Worm (Caenorhabditis elegans) whole organism, midembryonic: Measurements from ENCODE around the gene cal-7.
A peak's percentile ranks its signal among the peaks of the same experiment; 100 is the strongest.

ENCODE experiments used
- T22C8.4 ChIP-seq: fragments of 200-800 bp; sonication (Bioruptor generic); IDR thresholded peaks from 2 replicates; pipeline ENCODE4 v1.3.6; 2022; ENCODE audit warnings: missing genetic modification characterization, missing compliant biosample characterization
- cog-1 ChIP-seq: sonication (generic microtip); optimal IDR thresholded peaks from 2 replicates; lab custom pipeline; 2016; ENCODE audit warnings: missing genetic modification characterization, missing compliant biosample characterization
- flt-1 ChIP-seq: fragments of 200-800 bp; sonication (Bioruptor generic); IDR thresholded peaks from 2 replicates; pipeline ENCODE4 v1.3.6; 2022; ENCODE audit warnings: missing genetic modification characterization, missing compliant biosample characterization
- klf-2 ChIP-seq: fragments of 200-800 bp; sonication (Bioruptor generic); conservative IDR thresholded peaks from 2 replicates; pipeline ENCODE4 v1.3.6; 2022; ENCODE audit warnings: missing genetic modification reagents, missing genetic modification characterization, missing compliant biosample characterization
- med-1 ChIP-seq: sonication (generic microtip); optimal IDR thresholded peaks from 2 replicates; lab custom pipeline; 2017; ENCODE audit warnings: missing genetic modification characterization, mild to moderate bottlenecking, missing compliant biosample characterization, antibody characterized with exemption, missing genetic modification reagents; ENCODE audit not compliant: insufficient read depth
- ref-1 ChIP-seq: fragments of 200-800 bp; sonication (Bioruptor generic); conservative IDR thresholded peaks from 2 replicates; pipeline ENCODE4 v1.3.6; 2022; ENCODE audit warnings: missing genetic modification reagents, missing genetic modification characterization, missing compliant biosample characterization
- tab-1 ChIP-seq: fragments of 200-800 bp; sonication (Bioruptor generic); IDR thresholded peaks from 2 replicates; pipeline ENCODE4 v1.3.6; 2022; ENCODE audit warnings: missing genetic modification characterization, missing compliant biosample characterization
- ztf-23 ChIP-seq: fragments of 200-800 bp; sonication (Bioruptor generic); IDR thresholded peaks from 2 replicates; pipeline ENCODE4 v1.3.6; 2022; ENCODE audit warnings: missing genetic modification reagents, missing genetic modification characterization, missing compliant biosample characterization
- ztf-29 ChIP-seq: fragments of 200-800 bp; sonication (Bioruptor generic); IDR thresholded peaks from 2 replicates; pipeline ENCODE4 v1.3.6; 2022; ENCODE audit warnings: missing genetic modification reagents, missing genetic modification characterization, missing compliant biosample characterization

cal-7 gene

ce11 chrV:9714909-9715308 lies 19.0 kb upstream of the cal-7 start, which contains the start of gene F40F9.3:
Gene F40F9.3, plus strand, starts transcription at chrV:9715209.
- TF ChIP-seq cog-1 (tag; lab: Kevin White, UChicago) (no peak), tab-1 (GFP tag; lab: Robert Waterston, UW) (no peak), ztf-23 (GFP tag; lab: Robert Waterston, UW) (no peak), med-1 (GFP tag; lab: Kevin White, UChicago) (no peak), klf-2 (GFP tag; lab: Robert Waterston, UW) (no peak), T22C8.4 (GFP tag; lab: Robert Waterston, UW) (no peak), flt-1 (GFP tag; lab: Robert Waterston, UW) (no peak), ref-1 (GFP tag; lab: Robert Waterston, UW) (no peak), ztf-29 (GFP tag; lab: Robert Waterston, UW) (no peak)

DNA sequence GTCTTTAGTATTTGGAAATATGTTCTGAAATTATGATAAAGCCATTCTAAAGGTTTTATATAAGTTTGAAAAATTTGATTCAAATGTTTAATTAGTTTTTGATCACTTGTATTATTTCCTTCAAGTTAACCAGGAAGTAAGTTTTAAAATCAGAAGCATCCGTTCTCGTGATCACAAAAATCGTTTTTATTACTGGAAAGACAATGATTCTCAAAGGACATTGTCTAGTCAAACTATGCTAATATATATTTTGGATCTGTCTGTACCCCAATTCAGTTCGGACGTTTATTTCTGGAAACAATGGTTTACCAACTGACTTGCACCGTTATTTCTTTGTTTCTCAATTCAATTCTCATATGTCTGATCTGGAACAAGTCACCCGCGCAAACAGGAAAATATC lies 17.5 kb upstream of the cal-7 start, which contains the start of gene str-188:
TSS of gene str-188 (plus strand) at position 301 of the 400 bp plus-strand sequence.
- TF ChIP-seq cog-1 (tag; lab: Kevin White, UChicago) (no peak), ztf-23 (GFP tag; lab: Robert Waterston, UW) (no peak), ref-1 (GFP tag; lab: Robert Waterston, UW) (no peak), flt-1 (GFP tag; lab: Robert Waterston, UW) (no peak)

ce11 chrV:9724021-9724671 lies 9.8 kb upstream of the cal-7 start, which contains the start of gene slcr-46.3:
Gene slcr-46.3, minus strand, starts transcription at chrV:9724106.
- TF ChIP-seq med-1 (GFP tag; lab: Kevin White, UChicago) = no peak

ce11 chrV:9725719-9726118 lies 8.2 kb upstream of the cal-7 start:
- TF ChIP-seq ztf-23 (GFP tag; lab: Robert Waterston, UW) (no peak), med-1 (GFP tag; lab: Kevin White, UChicago) (no peak), ztf-29 (GFP tag; lab: Robert Waterston, UW) (no peak), flt-1 (GFP tag; lab: Robert Waterston, UW) (no peak), ref-1 (GFP tag; lab: Robert Waterston, UW) (no peak), tab-1 (GFP tag; lab: Robert Waterston, UW) (no peak), T22C8.4 (GFP tag; lab: Robert Waterston, UW) (no peak), klf-2 (GFP tag; lab: Robert Waterston, UW) (no peak), cog-1 (tag; lab: Kevin White, UChicago) (no peak)

ce11 chrV:9729462-9730162 lies 4.3 kb upstream of the cal-7 start, which contains the start of the genes aagr-3 and drap-1:
Gene aagr-3, minus strand, starts transcription at chrV:9729512.
Gene drap-1, plus strand, starts transcription at chrV:9730106.
- TF ChIP-seq med-1 (GFP tag; lab: Kevin White, UChicago) (no peak), tab-1 (GFP tag; lab: Robert Waterston, UW) (no peak), cog-1 (tag; lab: Kevin White, UChicago) (no peak), T22C8.4 (GFP tag; lab: Robert Waterston, UW) (no peak), ztf-29 (GFP tag; lab: Robert Waterston, UW) (no peak), klf-2 (GFP tag; lab: Robert Waterston, UW) (no peak), flt-1 (GFP tag; lab: Robert Waterston, UW) (no peak), ref-1 (GFP tag; lab: Robert Waterston, UW) (no peak), ztf-23 (GFP tag; lab: Robert Waterston, UW) (no peak)

ce11 chrV:9730743-9731706 lies 2.9 kb upstream of the cal-7 start:
- TF ChIP-seq flt-1 (GFP tag; lab: Robert Waterston, UW) (peak; percentile 77), klf-2 (GFP tag; lab: Robert Waterston, UW) (no peak), ztf-23 (GFP tag; lab: Robert Waterston, UW) (peak; percentile 73; the same call in 1 of the 2 replicates), ref-1 (GFP tag; lab: Robert Waterston, UW) (0 out of 2 replicates have a peak, but pooled peaks have one; percentile 27), tab-1 (GFP tag; lab: Robert Waterston, UW) (no peak; the same call in 1 of the 2 replicates), T22C8.4 (GFP tag; lab: Robert Waterston, UW) (peak; percentile 63; the same call in 1 of the 2 replicates), cog-1 (tag; lab: Kevin White, UChicago) (peak; percentile 97)

ce11 chrV:9731852-9732251 lies 2.1 kb upstream of the cal-7 start:
- TF ChIP-seq ztf-23 (GFP tag; lab: Robert Waterston, UW) (no peak), klf-2 (GFP tag; lab: Robert Waterston, UW) (no peak), ref-1 (GFP tag; lab: Robert Waterston, UW) (no peak), cog-1 (tag; lab: Kevin White, UChicago) (no peak), med-1 (GFP tag; lab: Kevin White, UChicago) (no peak), tab-1 (GFP tag; lab: Robert Waterston, UW) (no peak), T22C8.4 (GFP tag; lab: Robert Waterston, UW) (no peak), ztf-29 (GFP tag; lab: Robert Waterston, UW) (no peak), flt-1 (GFP tag; lab: Robert Waterston, UW) (no peak)

ce11 chrV:9737287-9737686 lies 3.4 kb downstream of the cal-7 start, which contains the start of gene aqp-4:
Gene aqp-4, plus strand, starts transcription at chrV:9737556.
- TF ChIP-seq cog-1 (tag; lab: Kevin White, UChicago) = no peak
- no peak for TF ChIP-seq med-1 (GFP tag; lab: Kevin White, UChicago)
- no peak for TF ChIP-seq T22C8.4 (GFP tag; lab: Robert Waterston, UW)
- TF ChIP-seq ztf-23 (GFP tag; lab: Robert Waterston, UW) = no peak
